Worm (Caenorhabditis elegans) whole organism, early embryonic: ENCODE results near the gene K04A8.1.

Experiments used
- B0310.2 ChIP-seq: sonication (generic microtip); optimal IDR thresholded peaks from 2 replicates; lab custom pipeline; 2016; ENCODE audit warnings: mild to moderate bottlenecking, missing genetic modification characterization, missing compliant biosample characterization
- F13C5.2 ChIP-seq: sonication (generic microtip); optimal IDR thresholded peaks from 2 replicates; lab custom pipeline; 2017; ENCODE audit warnings: mild to moderate bottlenecking, missing genetic modification characterization, inconsistent platforms, missing compliant biosample characterization
- aly-1 ChIP-seq: sonication (generic microtip); optimal IDR thresholded peaks from 2 replicates; lab custom pipeline; 2016; ENCODE audit warnings: missing genetic modification characterization, missing compliant biosample characterization
- ama-1 ChIP-seq: fragments of 150-350 bp; optimal IDR thresholded peaks from 2 replicates; lab custom pipeline; 2014
- ceh-13 ChIP-seq: fragments of 200-800 bp; sonication (Bioruptor generic); optimal IDR thresholded peaks from 2 replicates; lab custom pipeline; 2018; ENCODE audit warnings: mild to moderate bottlenecking, missing genetic modification characterization, missing compliant biosample characterization
- ceh-36 ChIP-seq: sonication (generic microtip); optimal IDR thresholded peaks from 2 replicates; lab custom pipeline; 2016; ENCODE audit warnings: missing genetic modification characterization, inconsistent platforms, missing compliant biosample characterization
- ets-7 ChIP-seq: sonication (generic microtip); optimal IDR thresholded peaks from 2 replicates; lab custom pipeline; 2016; ENCODE audit warnings: missing genotype, missing genetic modification characterization, missing compliant biosample characterization
- flt-1 ChIP-seq: fragments of 200-800 bp; sonication (Bioruptor generic); IDR thresholded peaks from 2 replicates; pipeline ENCODE4 v1.3.6; 2022; ENCODE audit warnings: missing genetic modification characterization, missing compliant biosample characterization
- hmbx-1 ChIP-seq: sonication (generic microtip); optimal IDR thresholded peaks from 2 replicates; lab custom pipeline; 2016; ENCODE audit warnings: mild to moderate bottlenecking, missing genetic modification characterization, missing compliant biosample characterization
- hmg-4 ChIP-seq: fragments of 200-800 bp; sonication (Bioruptor generic); optimal IDR thresholded peaks from 2 replicates; lab custom pipeline; 2018; ENCODE audit warnings: mild to moderate bottlenecking, missing genetic modification characterization, missing compliant biosample characterization
- pes-1 ChIP-seq: fragments of 200-800 bp; sonication (Bioruptor generic); IDR thresholded peaks from 2 replicates; pipeline ENCODE4 v1.3.6; 2022; ENCODE audit warnings: missing genetic modification reagents, missing genetic modification characterization, missing compliant biosample characterization
- scrt-1 ChIP-seq: fragments of 200-800 bp; sonication (Bioruptor generic); IDR thresholded peaks from 2 replicates; pipeline ENCODE4 v1.3.6; 2022; ENCODE audit warnings: missing genetic modification characterization, missing compliant biosample characterization
- tbx-11 ChIP-seq: fragments of 200-800 bp; sonication (Bioruptor generic); IDR thresholded peaks from 2 replicates; pipeline ENCODE4 v1.3.6; 2022; ENCODE audit warnings: missing genetic modification characterization, missing compliant biosample characterization
- tbx-37 ChIP-seq: fragments of 200-800 bp; sonication (Bioruptor generic); conservative IDR thresholded peaks from 2 replicates; pipeline ENCODE4 v1.3.6; 2022; ENCODE audit warnings: missing genetic modification reagents, missing genetic modification characterization, missing compliant biosample characterization

- TF ChIP-seq ama-1 (lab: Kevin White, UChicago) (no peak), hmg-4 (no peak), B0310.2 (tag; lab: Kevin White, UChicago) (no peak), F13C5.2 (tag; lab: Kevin White, UChicago) (no peak), flt-1 (GFP tag; lab: Robert Waterston, UW) (no peak), pes-1 (GFP tag; lab: Robert Waterston, UW) (no peak), tbx-11 (GFP tag; lab: Robert Waterston, UW) (no peak), ceh-36 (tag; lab: Kevin White, UChicago) (no peak), tbx-37 (GFP tag; lab: Robert Waterston, UW) (no peak), aly-1 (tag; lab: Kevin White, UChicago) (no peak), ceh-13 (GFP tag; lab: Kevin White, UChicago) (no peak), hmbx-1 (tag; lab: Kevin White, UChicago) (no peak), scrt-1 (no peak), ets-7 (tag; lab: Kevin White, UChicago) (no peak)
Measured at ce11 chrV:6516491-6517304, 49.4 kb upstream of the K04A8.1 start, which contains the start of gene mdh-1.
